Fruit fly (Drosophila melanogaster) whole organism, embryonic: ENCODE measurements around the gene CecB.
A peak's percentile ranks its signal among the peaks of the same experiment; 100 is the strongest.

Experiments used
- Bdp1 ChIP-seq: fragments of 200-800 bp; sonication (Bioruptor generic); optimal IDR thresholded peaks from 3 replicates; lab custom pipeline; 2016; ENCODE audit warnings: missing biosample characterization, missing genetic modification characterization
- CG11695 ChIP-seq: fragments of 200-800 bp; sonication (Bioruptor generic); IDR thresholded peaks from 3 replicates; pipeline ENCODE4 v1.3.6; 2022; ENCODE audit warnings: missing biosample characterization, missing genetic modification characterization
- CG11696 ChIP-seq: fragments of 200-800 bp; sonication (Bioruptor generic); IDR thresholded peaks from 2 replicates; pipeline ENCODE4 v1.3.6; 2022; ENCODE audit warnings: missing biosample characterization, missing genetic modification characterization
- CG12219 ChIP-seq: fragments of 200-800 bp; sonication (Bioruptor generic); optimal IDR thresholded peaks from 3 replicates; lab custom pipeline; 2018; ENCODE audit warnings: missing biosample characterization, mild to moderate bottlenecking, missing genetic modification characterization
- CG12769 ChIP-seq: fragments of 200-800 bp; sonication (Bioruptor generic); optimal IDR thresholded peaks from 2 replicates; lab custom pipeline; 2019; ENCODE audit warnings: missing biosample characterization, mild to moderate bottlenecking, missing genetic modification characterization, moderate library complexity
- CG12942 ChIP-seq: fragments of 200-800 bp; sonication (Bioruptor generic); optimal IDR thresholded peaks from 3 replicates; lab custom pipeline; 2016; ENCODE audit warnings: missing biosample characterization, missing genetic modification characterization
- CG14965 ChIP-seq: fragments of 200-800 bp; sonication (Bioruptor generic); optimal IDR thresholded peaks from 2 replicates; lab custom pipeline; 2016; ENCODE audit warnings: missing biosample characterization, missing genetic modification characterization, borderline replicate concordance
- CG15011 ChIP-seq: fragments of 200-800 bp; sonication (Bioruptor generic); optimal IDR thresholded peaks from 3 replicates; lab custom pipeline; 2018; ENCODE audit warnings: missing biosample characterization, mild to moderate bottlenecking, missing genetic modification characterization
- CG18262 ChIP-seq: fragments of 200-800 bp; optimal IDR thresholded peaks from 3 replicates; lab custom pipeline; 2019; ENCODE audit warnings: missing biosample characterization, mild to moderate bottlenecking, missing genetic modification characterization, moderate library complexity
- CG2129 ChIP-seq: fragments of 200-800 bp; sonication (Bioruptor generic); IDR thresholded peaks from 2 replicates; pipeline ENCODE4 v1.3.6; 2022; ENCODE audit warnings: missing biosample characterization, missing genetic modification characterization; ENCODE audit not compliant: partially characterized antibody
- CG2199 ChIP-seq: fragments of 200-800 bp; sonication (Bioruptor generic); IDR thresholded peaks from 3 replicates; pipeline ENCODE4 v1.3.6; 2022; ENCODE audit warnings: missing biosample characterization, missing genetic modification characterization
- CG32532 ChIP-seq: fragments of 200-800 bp; sonication (Bioruptor generic); IDR thresholded peaks from 2 replicates; pipeline ENCODE4 v1.3.6; 2022; ENCODE audit warnings: missing biosample characterization, missing genetic modification characterization
- CG3726 ChIP-seq: fragments of 200-800 bp; sonication (Bioruptor generic); IDR thresholded peaks from 3 replicates; pipeline ENCODE4, ENCODE4 v1.3.6; 2022; ENCODE audit warnings: missing biosample characterization, missing genetic modification characterization
- CG3847 ChIP-seq: fragments of 200-800 bp; sonication (Bioruptor generic); IDR thresholded peaks from 2 replicates; pipeline ENCODE4 v1.3.6; 2022; ENCODE audit warnings: missing biosample characterization, missing genetic modification characterization
- CG5180 ChIP-seq: fragments of 200-800 bp; sonication (Bioruptor generic); optimal IDR thresholded peaks from 3 replicates; lab custom pipeline; 2017; ENCODE audit warnings: missing biosample characterization, missing genetic modification characterization, mild to moderate bottlenecking, moderate library complexity, missing genetic modification reagents
- CG6683 ChIP-seq: fragments of 200-800 bp; sonication (Bioruptor generic); optimal IDR thresholded peaks from 2 replicates; lab custom pipeline; 2017; ENCODE audit warnings: missing biosample characterization, mild to moderate bottlenecking, missing genetic modification characterization, missing genetic modification reagents
- CG6765 ChIP-seq: fragments of 200-800 bp; sonication (Bioruptor generic); optimal IDR thresholded peaks from 3 replicates; lab custom pipeline; 2017; ENCODE audit warnings: missing biosample characterization, mild to moderate bottlenecking, missing genetic modification characterization
- CG6791 ChIP-seq: fragments of 200-800 bp; sonication (Bioruptor generic); IDR thresholded peaks from 3 replicates; pipeline ENCODE4 v1.3.6; 2022; ENCODE audit warnings: missing biosample characterization, missing genetic modification characterization; ENCODE audit not compliant: partially characterized antibody
- CG8281 ChIP-seq: fragments of 200-800 bp; sonication (Bioruptor generic); optimal IDR thresholded peaks from 2 replicates; lab custom pipeline; 2018; ENCODE audit warnings: missing biosample characterization, mild to moderate bottlenecking, missing genetic modification characterization, moderate library complexity
- CG9817 ChIP-seq: fragments of 200-800 bp; sonication (Bioruptor generic); optimal IDR thresholded peaks from 2 replicates; lab custom pipeline; 2018; ENCODE audit warnings: missing biosample characterization, mild to moderate bottlenecking, missing genetic modification characterization, moderate library complexity
- Drgx ChIP-seq: fragments of 200-800 bp; sonication (Bioruptor generic); IDR thresholded peaks from 2 replicates; pipeline ENCODE4 v1.3.6; 2022; ENCODE audit warnings: missing biosample characterization, missing genetic modification characterization
- Ets97D ChIP-seq: fragments of 200-800 bp; sonication (Bioruptor generic); optimal IDR thresholded peaks from 3 replicates; lab custom pipeline; 2016; ENCODE audit warnings: missing biosample characterization, missing genetic modification characterization
- Fer3 ChIP-seq: fragments of 200-800 bp; sonication (Bioruptor generic); optimal IDR thresholded peaks from 2 replicates; lab custom pipeline; 2018; ENCODE audit warnings: missing biosample characterization, mild to moderate bottlenecking, missing genetic modification characterization, moderate library complexity
- Hmr ChIP-seq: fragments of 200-800 bp; sonication (Bioruptor generic); optimal IDR thresholded peaks from 3 replicates; lab custom pipeline; 2017; ENCODE audit warnings: mild to moderate bottlenecking, missing biosample characterization, missing genetic modification reagents, missing genetic modification characterization
- Mrtf ChIP-seq: fragments of 200-800 bp; sonication (Bioruptor generic); IDR thresholded peaks from 3 replicates; pipeline ENCODE4 v1.3.6; 2022; ENCODE audit warnings: missing biosample characterization, missing genetic modification characterization
- Nf-YC ChIP-seq: fragments of 200-800 bp; optimal IDR thresholded peaks from 3 replicates; lab custom pipeline; 2019; ENCODE audit warnings: missing biosample characterization, mild to moderate bottlenecking, missing genetic modification characterization, moderate library complexity
- Oaz ChIP-seq: fragments of 200-800 bp; sonication (Bioruptor generic); IDR thresholded peaks from 2 replicates; pipeline ENCODE4 v1.3.6; 2022; ENCODE audit warnings: missing biosample characterization, missing genetic modification characterization
- Oli ChIP-seq: fragments of 200-800 bp; sonication (Bioruptor generic); optimal IDR thresholded peaks from 2 replicates; lab custom pipeline; 2018; ENCODE audit warnings: missing biosample characterization, mild to moderate bottlenecking, missing genetic modification characterization, moderate library complexity
- Sin3A ChIP-seq: fragments of >200 bp; optimal IDR thresholded peaks from 2 replicates; lab custom pipeline; 2018
- Six4 ChIP-seq: fragments of 200-800 bp; sonication (Bioruptor generic); optimal IDR thresholded peaks from 2 replicates; lab custom pipeline; 2016; ENCODE audit warnings: missing biosample characterization, missing genetic modification characterization
- Trl ChIP-seq, 3 experiments: fragments of >200 bp in 2 of 3; fragments of 200-800 bp in 1 of 3; sonication (Bioruptor generic) in 1 of 3; optimal IDR thresholded peaks; 2 replicates in 1 of 3; 3 replicates in 2 of 3; lab custom pipeline; 2016 to 2017; ENCODE audit warnings: missing biosample characterization in 1 of 3, missing genetic modification characterization in 1 of 3
- al ChIP-seq: fragments of 200-800 bp; sonication (Bioruptor generic); IDR thresholded peaks from 2 replicates; pipeline ENCODE4 v1.3.6; 2022; ENCODE audit warnings: missing biosample characterization, missing genetic modification characterization
- corto ChIP-seq: fragments of 200-800 bp; sonication (Bioruptor generic); optimal IDR thresholded peaks from 2 replicates; lab custom pipeline; 2016; ENCODE audit warnings: missing biosample characterization, mild to moderate bottlenecking, missing genetic modification characterization, moderate library complexity
- cwo ChIP-seq: fragments of 200-800 bp; sonication (Bioruptor generic); optimal IDR thresholded peaks from 3 replicates; lab custom pipeline; 2017; ENCODE audit warnings: missing biosample characterization, missing genetic modification characterization, mild to moderate bottlenecking, moderate library complexity, missing genetic modification reagents
- dpn ChIP-seq, 2 experiments: fragments of 200-800 bp; sonication (Bioruptor generic); optimal IDR thresholded peaks; 3 replicates each; lab custom pipeline; 2016; ENCODE audit warnings: missing biosample characterization in 2 of 2, missing genetic modification characterization in 2 of 2
- exex ChIP-seq: fragments of 200-800 bp; sonication (Bioruptor generic); optimal IDR thresholded peaks from 4 replicates; lab custom pipeline; 2018; ENCODE audit warnings: missing biosample characterization, mild to moderate bottlenecking, missing genetic modification characterization, moderate library complexity
- gcm2 ChIP-seq: fragments of 200-800 bp; sonication (Bioruptor generic); optimal IDR thresholded peaks from 2 replicates; lab custom pipeline; 2016; ENCODE audit warnings: missing biosample characterization, missing genetic modification characterization
- gsb ChIP-seq: fragments of 200-800 bp; sonication (Bioruptor generic); IDR thresholded peaks from 2 replicates; pipeline ENCODE4 v1.3.6; 2022; ENCODE audit warnings: missing biosample characterization, missing genetic modification characterization
- her ChIP-seq: fragments of 200-800 bp; sonication (Bioruptor generic); optimal IDR thresholded peaks from 2 replicates; lab custom pipeline; 2016; ENCODE audit warnings: missing biosample characterization, missing genetic modification characterization
- hkb ChIP-seq, 2 experiments: fragments of 200-800 bp in 1 of 2; fragments of >200 bp in 1 of 2; sonication (Bioruptor generic) in 1 of 2; IDR thresholded peaks in 1 of 2; optimal IDR thresholded peaks in 1 of 2; 2 replicates each; pipeline versions ENCODE4 v1.3.6 to Lab custom; 2017 to 2022; ENCODE audit warnings: missing biosample characterization in 1 of 2, missing genetic modification characterization in 1 of 2
- jigr1 ChIP-seq: fragments of 200-800 bp; sonication (Bioruptor generic); IDR thresholded peaks from 3 replicates; pipeline ENCODE4 v1.3.6; 2022; ENCODE audit warnings: missing biosample characterization, missing genetic modification characterization
- knrl ChIP-seq: fragments of 200-800 bp; sonication (Bioruptor generic); IDR thresholded peaks from 3 replicates; pipeline ENCODE4 v1.3.6; 2022; ENCODE audit warnings: missing biosample characterization, missing genetic modification characterization; ENCODE audit not compliant: partially characterized antibody
- lab ChIP-seq: fragments of 200-800 bp; sonication (Bioruptor generic); optimal IDR thresholded peaks from 3 replicates; lab custom pipeline; 2017; ENCODE audit warnings: missing biosample characterization, missing genetic modification characterization, mild to moderate bottlenecking, moderate library complexity, missing genetic modification reagents
- lilli ChIP-seq: fragments of 200-800 bp; sonication (Bioruptor generic); optimal IDR thresholded peaks from 3 replicates; lab custom pipeline; 2016; ENCODE audit warnings: missing biosample characterization, missing genetic modification characterization
- nmo ChIP-seq: fragments of 200-800 bp; sonication (Bioruptor generic); optimal IDR thresholded peaks from 2 replicates; lab custom pipeline; 2018; ENCODE audit warnings: missing biosample characterization, mild to moderate bottlenecking, missing genetic modification characterization, moderate library complexity
- nom ChIP-seq: fragments of 200-800 bp; sonication (Bioruptor generic); optimal IDR thresholded peaks from 2 replicates; lab custom pipeline; 2017; ENCODE audit warnings: missing biosample characterization, missing genetic modification characterization, mild to moderate bottlenecking, moderate library complexity, missing genetic modification reagents
- slp2 ChIP-seq: fragments of 200-800 bp; sonication (Bioruptor generic); optimal IDR thresholded peaks from 2 replicates; lab custom pipeline; 2016; ENCODE audit warnings: missing biosample characterization, missing genetic modification characterization
- tll ChIP-seq, 2 experiments: fragments of 200-800 bp in 1 of 2; fragments of >200 bp in 1 of 2; sonication (Bioruptor generic) in 1 of 2; optimal IDR thresholded peaks; 2 replicates each; lab custom pipeline; 2017 to 2019; ENCODE audit warnings: missing biosample characterization in 2 of 2, missing genetic modification characterization in 2 of 2, mild to moderate bottlenecking in 1 of 2, moderate library complexity in 1 of 2
- vfl ChIP-seq: fragments of 200-800 bp; sonication (Bioruptor generic); optimal IDR thresholded peaks from 2 replicates; lab custom pipeline; 2016; ENCODE audit warnings: missing biosample characterization, missing genetic modification characterization
- zf30C ChIP-seq: fragments of 200-800 bp; sonication (Bioruptor generic); optimal IDR thresholded peaks from 3 replicates; lab custom pipeline; 2018; ENCODE audit warnings: missing biosample characterization, mild to moderate bottlenecking, missing genetic modification characterization

CecB gene

DNA sequence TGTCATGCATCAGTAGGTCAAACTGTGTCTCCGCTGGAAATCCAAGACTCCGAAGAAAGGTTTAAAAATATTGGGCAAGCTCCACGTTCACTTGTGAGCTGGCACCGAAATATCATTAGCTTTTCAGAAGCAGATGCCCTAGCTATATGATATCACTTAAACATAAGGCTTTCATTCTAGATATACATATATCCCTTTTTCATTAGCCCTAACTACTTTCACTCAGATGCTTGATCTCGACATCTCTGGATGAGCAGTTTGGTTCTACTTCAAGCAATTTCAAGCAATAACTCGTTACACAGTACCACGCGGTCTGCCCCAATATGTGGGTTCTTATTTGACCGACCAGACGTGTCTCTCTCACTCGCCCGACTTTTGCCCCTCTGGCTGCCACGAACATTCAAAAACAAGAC is 22.1 kb downstream of the CecB start (continued):
- TF ChIP-seq Bdp1 (GFP tag; lab: Kevin White, UChicago), result no peak
- TF ChIP-seq slp2 (GFP tag; lab: Kevin White, UChicago), result peak; percentile 54
- TF ChIP-seq exex, result no peak
- TF ChIP-seq cwo (GFP tag; lab: Kevin White, UChicago), result peak; percentile 39
- no peak for TF ChIP-seq CG5180 (GFP tag; lab: Kevin White, UChicago)
- TF ChIP-seq Oli, result peak; percentile 69
- TF ChIP-seq CG12769 (tag; lab: Kevin White, UChicago), result no peak
- peak; percentile 62 for TF ChIP-seq lilli (GFP tag; lab: Kevin White, UChicago)
- no peak for TF ChIP-seq tll (GFP tag; optimal IDR thresholded peaks at IDR 0.05; lab: Kevin White, UChicago)
- no peak for TF ChIP-seq CG6683 (GFP tag; lab: Kevin White, UChicago)
- no peak for TF ChIP-seq Nf-YC (tag; lab: Kevin White, UChicago)
- no peak for TF ChIP-seq CG3847 (GFP tag; lab: Robert Waterston, UW)
- TF ChIP-seq Drgx, result peak; percentile 29; the same call in 1 of the 2 replicates
- TF ChIP-seq Six4 (GFP tag; lab: Kevin White, UChicago), result no peak
- TF ChIP-seq CG18262 (tag; lab: Kevin White, UChicago), result peak; percentile 58
- no peak for TF ChIP-seq nom (GFP tag; lab: Kevin White, UChicago)
- TF ChIP-seq CG3726 (GFP tag; lab: Robert Waterston, UW), result no peak
- no peak for TF ChIP-seq CG14965 (GFP tag; lab: Kevin White, UChicago)
- no peak for TF ChIP-seq jigr1
- TF ChIP-seq Mrtf (GFP tag; lab: Robert Waterston, UW), result no peak
- TF ChIP-seq gsb (GFP tag; lab: Robert Waterston, UW), result no peak
- no peak for TF ChIP-seq Trl (optimal IDR thresholded peaks at IDR 0.05; lab: Kevin White, UChicago)
- TF ChIP-seq Trl (GFP tag; optimal IDR thresholded peaks at IDR 0.05; lab: Kevin White, UChicago), result peak; percentile 46
- TF ChIP-seq CG9817 (tag; lab: Kevin White, UChicago), result no peak
- TF ChIP-seq al (GFP tag; lab: Robert Waterston, UW), result 0 out of 2 replicates have a peak, but pooled peaks have one; percentile 38
- TF ChIP-seq dpn (GFP tag; optimal IDR thresholded peaks at IDR 0.05; lab: Kevin White, UChicago), result peak in 1 of 2 experiments; percentile 55
- TF ChIP-seq CG6791 (GFP tag; lab: Robert Waterston, UW), result no peak
- TF ChIP-seq CG11695 (GFP tag; lab: Robert Waterston, UW), result 0 out of 3 replicates have a peak, but pooled peaks have one; percentile 34
- TF ChIP-seq nmo (GFP tag; lab: Kevin White, UChicago), result peak; percentile 83
- no peak for TF ChIP-seq CG12942 (GFP tag; lab: Kevin White, UChicago)
- TF ChIP-seq Oaz (GFP tag; lab: Robert Waterston, UW), result no peak
- no peak for TF ChIP-seq CG15011 (GFP tag; lab: Kevin White, UChicago)
- TF ChIP-seq CG8281 (tag; lab: Kevin White, UChicago), result no peak
- no peak for TF ChIP-seq CG2129 (GFP tag; lab: Robert Waterston, UW)
- TF ChIP-seq hkb (optimal IDR thresholded peaks at IDR 0.05; lab: Kevin White, UChicago), result no peak
- no peak for TF ChIP-seq hkb (GFP tag; IDR thresholded peaks at IDR 0.05; lab: Robert Waterston, UW)
- TF ChIP-seq CG32532 (GFP tag; lab: Robert Waterston, UW), result no peak
- peak; percentile 37 for TF ChIP-seq CG12219 (GFP tag; lab: Kevin White, UChicago)
- TF ChIP-seq CG11696, result no peak
- no peak for TF ChIP-seq Fer3 (tag; lab: Kevin White, UChicago)
- TF ChIP-seq CG2199 (GFP tag; lab: Robert Waterston, UW), result no peak
- TF ChIP-seq her (GFP tag; lab: Kevin White, UChicago), result no peak
- no peak for TF ChIP-seq corto (GFP tag; lab: Kevin White, UChicago)
- TF ChIP-seq knrl (GFP tag; lab: Robert Waterston, UW), result no peak
- TF ChIP-seq gcm2 (GFP tag; lab: Kevin White, UChicago), result no peak
- no peak for TF ChIP-seq lab (GFP tag; lab: Kevin White, UChicago)
- no peak for TF ChIP-seq vfl (GFP tag; lab: Kevin White, UChicago)
- TF ChIP-seq Ets97D, result peak; percentile 21
- peak; percentile 36 for TF ChIP-seq Hmr (GFP tag; lab: Kevin White, UChicago)
- TF ChIP-seq CG6765 (GFP tag; lab: Kevin White, UChicago), result no peak
- no peak for TF ChIP-seq Sin3A
- no peak for TF ChIP-seq zf30C
